Fruit fly (Drosophila melanogaster) whole organism, embryonic: ENCODE measurements around the gene Pvf1.

Experiments
- BEAF-32 ChIP-seq: fragments of 200-800 bp; sonication (Bioruptor generic); optimal IDR thresholded peaks from 3 replicates; lab custom pipeline; 2017; ENCODE audit warnings: missing biosample characterization, missing genetic modification characterization, mild to moderate bottlenecking, moderate library complexity, missing genetic modification reagents
- CG10366 ChIP-seq: fragments of 200-800 bp; sonication (Bioruptor generic); IDR thresholded peaks from 2 replicates; pipeline ENCODE4 v1.3.6; 2022; ENCODE audit warnings: missing biosample characterization, missing genetic modification characterization
- CG10565 ChIP-seq: fragments of 200-800 bp; sonication (Bioruptor generic); optimal IDR thresholded peaks from 3 replicates; lab custom pipeline; 2016; ENCODE audit warnings: missing biosample characterization, mild to moderate bottlenecking, missing genetic modification characterization
- CG10979 ChIP-seq: fragments of 200-800 bp; sonication (Bioruptor generic); optimal IDR thresholded peaks from 2 replicates; lab custom pipeline; 2018; ENCODE audit warnings: missing biosample characterization, mild to moderate bottlenecking, missing genetic modification characterization, moderate library complexity
- CG11456 ChIP-seq: fragments of 200-800 bp; sonication (Bioruptor generic); IDR thresholded peaks from 3 replicates; pipeline ENCODE4 v1.3.6; 2022; ENCODE audit warnings: missing biosample characterization, missing genetic modification characterization
- CG11695 ChIP-seq: fragments of 200-800 bp; sonication (Bioruptor generic); IDR thresholded peaks from 3 replicates; pipeline ENCODE4 v1.3.6; 2022; ENCODE audit warnings: missing biosample characterization, missing genetic modification characterization
- CG12659 ChIP-seq: fragments of 200-800 bp; sonication (Bioruptor generic); optimal IDR thresholded peaks from 3 replicates; lab custom pipeline; 2017; ENCODE audit warnings: mild to moderate bottlenecking, missing biosample characterization, missing genetic modification reagents, missing genetic modification characterization
- CG12942 ChIP-seq: fragments of 200-800 bp; sonication (Bioruptor generic); optimal IDR thresholded peaks from 3 replicates; lab custom pipeline; 2016; ENCODE audit warnings: missing biosample characterization, missing genetic modification characterization
- CG13624 ChIP-seq: fragments of 200-800 bp; sonication (Bioruptor generic); optimal IDR thresholded peaks from 2 replicates; lab custom pipeline; 2016; ENCODE audit warnings: missing biosample characterization, missing genetic modification characterization
- CG14860 ChIP-seq: fragments of 200-800 bp; sonication (Bioruptor generic); IDR thresholded peaks from 3 replicates; pipeline ENCODE4 v1.3.6; 2022; ENCODE audit warnings: missing biosample characterization, missing genetic modification characterization; ENCODE audit not compliant: partially characterized antibody
- CG17802 ChIP-seq: fragments of 200-800 bp; sonication (Bioruptor generic); optimal IDR thresholded peaks from 2 replicates; lab custom pipeline; 2018; ENCODE audit warnings: missing biosample characterization, mild to moderate bottlenecking, missing genetic modification characterization, moderate library complexity
- CG18619 ChIP-seq: fragments of 200-800 bp; sonication (Bioruptor generic); optimal IDR thresholded peaks from 3 replicates; lab custom pipeline; 2017; ENCODE audit warnings: missing biosample characterization, mild to moderate bottlenecking, missing genetic modification characterization
- CG34376 ChIP-seq: fragments of 200-800 bp; sonication (Bioruptor generic); optimal IDR thresholded peaks from 2 replicates; lab custom pipeline; 2018; ENCODE audit warnings: missing biosample characterization, mild to moderate bottlenecking, missing genetic modification characterization
- CG3838 ChIP-seq: fragments of 200-800 bp; sonication (Bioruptor generic); optimal IDR thresholded peaks from 3 replicates; lab custom pipeline; 2016; ENCODE audit warnings: missing biosample characterization, missing genetic modification characterization
- CG42726 ChIP-seq: fragments of 200-800 bp; sonication (Bioruptor generic); IDR thresholded peaks from 2 replicates; pipeline ENCODE4 v1.3.6; 2022; ENCODE audit warnings: missing biosample characterization, missing genetic modification characterization; ENCODE audit not compliant: partially characterized antibody
- CG6683 ChIP-seq: fragments of 200-800 bp; sonication (Bioruptor generic); optimal IDR thresholded peaks from 2 replicates; lab custom pipeline; 2017; ENCODE audit warnings: missing biosample characterization, mild to moderate bottlenecking, missing genetic modification characterization, missing genetic modification reagents
- CG6791 ChIP-seq: fragments of 200-800 bp; sonication (Bioruptor generic); IDR thresholded peaks from 3 replicates; pipeline ENCODE4 v1.3.6; 2022; ENCODE audit warnings: missing biosample characterization, missing genetic modification characterization; ENCODE audit not compliant: partially characterized antibody
- CG7556 ChIP-seq: fragments of 200-800 bp; sonication (Bioruptor generic); optimal IDR thresholded peaks from 2 replicates; lab custom pipeline; 2017; ENCODE audit warnings: missing biosample characterization, mild to moderate bottlenecking, missing genetic modification characterization
- CG8281 ChIP-seq: fragments of 200-800 bp; sonication (Bioruptor generic); optimal IDR thresholded peaks from 2 replicates; lab custom pipeline; 2018; ENCODE audit warnings: missing biosample characterization, mild to moderate bottlenecking, missing genetic modification characterization, moderate library complexity
- CG8765 ChIP-seq: fragments of 200-800 bp; sonication (Bioruptor generic); IDR thresholded peaks from 2 replicates; pipeline ENCODE4 v1.3.6; 2022; ENCODE audit warnings: missing biosample characterization, missing genetic modification characterization
- CG8944 ChIP-seq: fragments of 200-800 bp; sonication (Bioruptor generic); optimal IDR thresholded peaks from 3 replicates; lab custom pipeline; 2016; ENCODE audit warnings: missing biosample characterization, missing genetic modification characterization
- D ChIP-seq, 2 experiments: fragments of 200-800 bp in 1 of 2; fragments of >200 bp in 1 of 2; sonication (Bioruptor generic) in 1 of 2; optimal IDR thresholded peaks; 2 replicates in 1 of 2; 3 replicates in 1 of 2; lab custom pipeline; 2017; ENCODE audit warnings: mild to moderate bottlenecking in 1 of 2, missing biosample characterization in 1 of 2, missing genetic modification characterization in 1 of 2, missing genetic modification reagents in 1 of 2
- Deaf1 ChIP-seq: fragments of 200-800 bp; optimal IDR thresholded peaks from 3 replicates; lab custom pipeline; 2019; ENCODE audit warnings: missing biosample characterization, mild to moderate bottlenecking, missing genetic modification characterization, moderate library complexity
- Dfd ChIP-seq, 2 experiments: fragments of >200 bp; optimal IDR thresholded peaks; 2 replicates each; lab custom pipeline; 2017; ENCODE audit warnings: missing biosample characterization in 2 of 2, missing genetic modification characterization in 2 of 2
- Dip2 ChIP-seq: fragments of 200-800 bp; sonication (Bioruptor generic); IDR thresholded peaks from 2 replicates; pipeline ENCODE4 v1.3.6; 2022; ENCODE audit warnings: missing biosample characterization, missing genetic modification characterization
- Doc3 ChIP-seq: fragments of 200-800 bp; sonication (Bioruptor generic); IDR thresholded peaks from 3 replicates; pipeline ENCODE4 v1.3.6; 2022; ENCODE audit warnings: missing biosample characterization, missing genetic modification characterization; ENCODE audit not compliant: partially characterized antibody
- Hand ChIP-seq: fragments of 200-800 bp; sonication (Bioruptor generic); optimal IDR thresholded peaks from 2 replicates; lab custom pipeline; 2017; ENCODE audit warnings: mild to moderate bottlenecking, missing biosample characterization, missing genetic modification reagents, missing genetic modification characterization
- Lim3 ChIP-seq: fragments of 200-800 bp; sonication (Bioruptor generic); IDR thresholded peaks from 2 replicates; pipeline ENCODE4 v1.3.6; 2022; ENCODE audit warnings: missing biosample characterization, missing genetic modification characterization
- Mes4 ChIP-seq: fragments of 200-800 bp; sonication (Bioruptor generic); optimal IDR thresholded peaks from 2 replicates; lab custom pipeline; 2016; ENCODE audit warnings: missing biosample characterization, missing genetic modification characterization
- Oli ChIP-seq: fragments of 200-800 bp; sonication (Bioruptor generic); optimal IDR thresholded peaks from 2 replicates; lab custom pipeline; 2018; ENCODE audit warnings: missing biosample characterization, mild to moderate bottlenecking, missing genetic modification characterization, moderate library complexity
- Ptx1 ChIP-seq: fragments of 200-800 bp; sonication (Bioruptor generic); IDR thresholded peaks from 2 replicates; pipeline ENCODE4 v1.3.6; 2022; ENCODE audit warnings: missing biosample characterization, missing genetic modification characterization
- Sox100B ChIP-seq: fragments of 200-800 bp; sonication (Bioruptor generic); optimal IDR thresholded peaks from 3 replicates; lab custom pipeline; 2018; ENCODE audit warnings: missing biosample characterization, mild to moderate bottlenecking, missing genetic modification characterization
- Usf ChIP-seq: fragments of 200-800 bp; sonication (Bioruptor generic); optimal IDR thresholded peaks from 2 replicates; lab custom pipeline; 2017; ENCODE audit warnings: missing genotype, missing biosample characterization, missing genetic modification characterization
- Xbp1 ChIP-seq: fragments of 200-800 bp; sonication (Bioruptor generic); optimal IDR thresholded peaks from 3 replicates; lab custom pipeline; 2016; ENCODE audit warnings: missing biosample characterization, mild to moderate bottlenecking, missing genetic modification characterization
- ac ChIP-seq: fragments of 200-800 bp; sonication (Bioruptor generic); optimal IDR thresholded peaks from 3 replicates; lab custom pipeline; 2017; ENCODE audit warnings: missing biosample characterization, mild to moderate bottlenecking, missing genetic modification characterization
- amos ChIP-seq: fragments of 200-800 bp; sonication (Bioruptor generic); IDR thresholded peaks from 2 replicates; pipeline ENCODE4 v1.3.6; 2022; ENCODE audit warnings: missing biosample characterization, missing genetic modification characterization; ENCODE audit not compliant: partially characterized antibody
- aop ChIP-seq: fragments of 200-800 bp; sonication (Bioruptor generic); IDR thresholded peaks from 2 replicates; pipeline ENCODE4 v1.3.6; 2022; ENCODE audit warnings: missing biosample characterization, missing genetic modification characterization
- cad ChIP-seq: fragments of >200 bp; optimal IDR thresholded peaks from 2 replicates; lab custom pipeline; 2017; ENCODE audit warnings: missing biosample characterization, missing genetic modification characterization
- caup ChIP-seq: fragments of 200-800 bp; sonication (Bioruptor generic); optimal IDR thresholded peaks from 3 replicates; lab custom pipeline; 2017; ENCODE audit warnings: missing biosample characterization, mild to moderate bottlenecking, missing genetic modification characterization, moderate library complexity; ENCODE audit not compliant: severe bottlenecking
- disco-r ChIP-seq: fragments of 200-800 bp; sonication (Bioruptor generic); optimal IDR thresholded peaks from 2 replicates; lab custom pipeline; 2016; ENCODE audit warnings: missing biosample characterization, missing genetic modification characterization
- dmrt11E ChIP-seq: fragments of 200-800 bp; sonication (Bioruptor generic); optimal IDR thresholded peaks from 3 replicates; lab custom pipeline; 2018; ENCODE audit warnings: missing biosample characterization, mild to moderate bottlenecking, missing genetic modification characterization, moderate library complexity
- gcm2 ChIP-seq: fragments of 200-800 bp; sonication (Bioruptor generic); optimal IDR thresholded peaks from 2 replicates; lab custom pipeline; 2016; ENCODE audit warnings: missing biosample characterization, missing genetic modification characterization
- gt ChIP-seq: fragments of 200-800 bp; sonication (Bioruptor generic); IDR thresholded peaks from 2 replicates; pipeline ENCODE4 v1.3.6; 2022; ENCODE audit warnings: missing biosample characterization, missing genetic modification characterization
- knrl ChIP-seq: fragments of 200-800 bp; sonication (Bioruptor generic); IDR thresholded peaks from 3 replicates; pipeline ENCODE4 v1.3.6; 2022; ENCODE audit warnings: missing biosample characterization, missing genetic modification characterization; ENCODE audit not compliant: partially characterized antibody
- peb ChIP-seq: fragments of 200-800 bp; sonication (Bioruptor generic); IDR thresholded peaks from 2 replicates; pipeline ENCODE4 v1.3.6; 2022; ENCODE audit warnings: missing biosample characterization, missing genetic modification characterization
- sqz ChIP-seq: fragments of 200-800 bp; sonication (Bioruptor generic); optimal IDR thresholded peaks from 3 replicates; lab custom pipeline; 2018; ENCODE audit warnings: missing biosample characterization, mild to moderate bottlenecking, missing genetic modification characterization
- tgo ChIP-seq: fragments of 200-800 bp; sonication (Bioruptor generic); IDR thresholded peaks from 3 replicates; pipeline ENCODE4 v1.3.6; 2022; ENCODE audit warnings: missing biosample characterization, missing genetic modification characterization
- tna ChIP-seq: fragments of 200-800 bp; sonication (Bioruptor generic); IDR thresholded peaks from 2 replicates; pipeline ENCODE4 v1.3.6; 2022; ENCODE audit warnings: missing biosample characterization, missing genetic modification characterization; ENCODE audit not compliant: partially characterized antibody
- toy ChIP-seq: fragments of 200-800 bp; sonication (Bioruptor generic); IDR thresholded peaks from 2 replicates; pipeline ENCODE4 v1.3.6; 2022; ENCODE audit warnings: missing biosample characterization, missing genetic modification characterization
- tup ChIP-seq: fragments of 200-800 bp; sonication (Bioruptor generic); optimal IDR thresholded peaks from 2 replicates; lab custom pipeline; 2016; ENCODE audit warnings: missing biosample characterization, mild to moderate bottlenecking, missing genetic modification characterization, moderate library complexity

The Pvf1 gene

dm6 chrX:18834399-18834798 is 1.9 kb downstream of the Pvf1 start (continued):
- TF ChIP-seq aop (no peak), Mes4 (GFP tag; lab: Kevin White, UChicago) (no peak), BEAF-32 (GFP tag; lab: Kevin White, UChicago) (no peak), Oli (tag; lab: Kevin White, UChicago) (no peak), CG8281 (tag; lab: Kevin White, UChicago) (no peak), Xbp1 (GFP tag; lab: Kevin White, UChicago) (no peak), CG14860 (GFP tag; lab: Robert Waterston, UW) (no peak), tna (GFP tag; lab: Robert Waterston, UW) (no peak), dmrt11E (tag; lab: Kevin White, UChicago) (no peak), CG7556 (no peak), CG42726 (GFP tag; lab: Robert Waterston, UW) (no peak), Hand (GFP tag; lab: Kevin White, UChicago) (no peak), Deaf1 (no peak), CG6791 (GFP tag; lab: Robert Waterston, UW) (no peak), CG6683 (GFP tag; lab: Kevin White, UChicago) (no peak), CG12659 (GFP tag; lab: Kevin White, UChicago) (no peak), gt (GFP tag; lab: Robert Waterston, UW) (no peak), Doc3 (GFP tag; lab: Robert Waterston, UW) (no peak), CG34376 (GFP tag; lab: Kevin White, UChicago) (no peak), tgo (GFP tag; lab: Robert Waterston, UW) (peak; percentile 21; the same call in 1 of the 3 replicates), Sox100B (no peak), cad (GFP tag; lab: Kevin White, UChicago) (no peak), tup (GFP tag; lab: Kevin White, UChicago) (no peak), Usf (GFP tag; lab: Kevin White, UChicago) (no peak), D (optimal IDR thresholded peaks at IDR 0.05; lab: Kevin White, UChicago) (no peak), D (GFP tag; optimal IDR thresholded peaks at IDR 0.05; lab: Kevin White, UChicago) (no peak), CG10565 (GFP tag; lab: Kevin White, UChicago) (no peak), CG3838 (GFP tag; lab: Kevin White, UChicago) (no peak), amos (GFP tag; lab: Robert Waterston, UW) (no peak), CG10979 (tag; lab: Kevin White, UChicago) (peak; percentile 13), CG13624 (GFP tag; lab: Kevin White, UChicago) (peak; percentile 2), toy (GFP tag; lab: Robert Waterston, UW) (no peak), ac (GFP tag; lab: Kevin White, UChicago) (no peak), gcm2 (GFP tag; lab: Kevin White, UChicago) (no peak), Dfd (GFP tag; optimal IDR thresholded peaks at IDR 0.05; lab: Kevin White, UChicago) (no peak), caup (GFP tag; lab: Kevin White, UChicago) (peak; percentile 29), CG11695 (peak; percentile 48; the same call in 1 of the 3 replicates), Lim3 (no peak), CG12942 (no peak), CG11456 (0 out of 3 replicates have a peak, but pooled peaks have one; percentile 50), peb (GFP tag; lab: Robert Waterston, UW) (no peak), Ptx1 (GFP tag; lab: Robert Waterston, UW) (peak; percentile 57; the same call in 1 of the 2 replicates), CG8944 (GFP tag; lab: Kevin White, UChicago) (no peak), disco-r (GFP tag; lab: Kevin White, UChicago) (no peak), CG18619 (GFP tag; lab: Kevin White, UChicago) (no peak), sqz (GFP tag; lab: Kevin White, UChicago) (no peak), CG10366 (no peak), CG17802 (tag; lab: Kevin White, UChicago) (no peak), knrl (GFP tag; lab: Robert Waterston, UW) (no peak), Dip2 (GFP tag; lab: Robert Waterston, UW) (no peak), CG8765 (GFP tag; lab: Robert Waterston, UW) (no peak)
